Fruit fly (Drosophila melanogaster) whole organism, embryonic: ENCODE results near the gene CG42828.
A peak's percentile ranks its signal among the peaks of the same experiment; 100 is the strongest.

Source experiments
- Asciz ChIP-seq: fragments of 200-800 bp; sonication (Bioruptor generic); optimal IDR thresholded peaks from 2 replicates; lab custom pipeline; 2017; ENCODE audit warnings: missing biosample characterization, mild to moderate bottlenecking, missing genetic modification characterization, missing genetic modification reagents
- Atf6 ChIP-seq: fragments of 200-800 bp; sonication (Bioruptor generic); IDR thresholded peaks from 2 replicates; pipeline ENCODE4 v1.3.6; 2022; ENCODE audit warnings: missing biosample characterization, missing genetic modification characterization
- B-H1 ChIP-seq: fragments of 200-800 bp; sonication (Bioruptor generic); IDR thresholded peaks from 3 replicates; pipeline ENCODE4 v1.3.6; 2022; ENCODE audit warnings: missing biosample characterization, missing genetic modification characterization
- Bdp1 ChIP-seq: fragments of 200-800 bp; sonication (Bioruptor generic); optimal IDR thresholded peaks from 3 replicates; lab custom pipeline; 2016; ENCODE audit warnings: missing biosample characterization, missing genetic modification characterization
- BtbVII ChIP-seq: fragments of 200-800 bp; sonication (Bioruptor generic); optimal IDR thresholded peaks from 3 replicates; lab custom pipeline; 2017; ENCODE audit warnings: missing biosample characterization, mild to moderate bottlenecking, missing genetic modification characterization
- CG10366 ChIP-seq: fragments of 200-800 bp; sonication (Bioruptor generic); IDR thresholded peaks from 2 replicates; pipeline ENCODE4 v1.3.6; 2022; ENCODE audit warnings: missing biosample characterization, missing genetic modification characterization
- CG10431 ChIP-seq: fragments of 200-800 bp; sonication (Bioruptor generic); optimal IDR thresholded peaks from 3 replicates; lab custom pipeline; 2018; ENCODE audit warnings: missing biosample characterization, mild to moderate bottlenecking, missing genetic modification characterization
- CG10654 ChIP-seq: fragments of 200-800 bp; sonication (Bioruptor generic); optimal IDR thresholded peaks from 2 replicates; lab custom pipeline; 2016; ENCODE audit warnings: missing biosample characterization, missing genetic modification characterization
- CG11093 ChIP-seq: fragments of 200-800 bp; sonication (Bioruptor generic); IDR thresholded peaks from 3 replicates; pipeline ENCODE4 v1.3.6; 2022; ENCODE audit warnings: missing biosample characterization, missing genetic modification characterization
- CG11247 ChIP-seq: fragments of 200-800 bp; sonication (Bioruptor generic); IDR thresholded peaks from 2 replicates; pipeline ENCODE4 v1.3.6; 2022; ENCODE audit warnings: missing biosample characterization, missing genetic modification characterization
- CG11504 ChIP-seq: fragments of 200-800 bp; sonication (Bioruptor generic); optimal IDR thresholded peaks from 3 replicates; lab custom pipeline; 2019; ENCODE audit warnings: missing biosample characterization, mild to moderate bottlenecking, missing genetic modification characterization, moderate library complexity
- CG11695 ChIP-seq: fragments of 200-800 bp; sonication (Bioruptor generic); IDR thresholded peaks from 3 replicates; pipeline ENCODE4 v1.3.6; 2022; ENCODE audit warnings: missing biosample characterization, missing genetic modification characterization
- CG14667 ChIP-seq: fragments of 200-800 bp; sonication (Bioruptor generic); IDR thresholded peaks from 2 replicates; pipeline ENCODE4 v1.3.6; 2022; ENCODE audit warnings: missing biosample characterization, missing genetic modification characterization
- CG14860 ChIP-seq: fragments of 200-800 bp; sonication (Bioruptor generic); IDR thresholded peaks from 3 replicates; pipeline ENCODE4 v1.3.6; 2022; ENCODE audit warnings: missing biosample characterization, missing genetic modification characterization; ENCODE audit not compliant: partially characterized antibody
- CG16779 ChIP-seq: fragments of 200-800 bp; sonication (Bioruptor generic); IDR thresholded peaks from 2 replicates; pipeline ENCODE4 v1.3.6; 2022; ENCODE audit warnings: missing biosample characterization, missing genetic modification characterization
- CG2678 ChIP-seq: fragments of 200-800 bp; sonication (Bioruptor generic); optimal IDR thresholded peaks from 3 replicates; lab custom pipeline; 2019; ENCODE audit warnings: missing biosample characterization, mild to moderate bottlenecking, missing genetic modification characterization, moderate library complexity
- CG31365 ChIP-seq: fragments of 200-800 bp; sonication (Bioruptor generic); optimal IDR thresholded peaks from 2 replicates; lab custom pipeline; 2018; ENCODE audit warnings: missing biosample characterization, mild to moderate bottlenecking, missing genetic modification characterization
- CG32767 ChIP-seq: fragments of 200-800 bp; sonication (Bioruptor generic); IDR thresholded peaks from 2 replicates; pipeline ENCODE4 v1.3.6; 2022; ENCODE audit warnings: missing biosample characterization, missing genetic modification characterization
- CG33213 ChIP-seq: fragments of 200-800 bp; sonication (Bioruptor generic); optimal IDR thresholded peaks from 3 replicates; lab custom pipeline; 2016; ENCODE audit warnings: missing biosample characterization, missing genetic modification characterization
- CG3995 ChIP-seq: fragments of 200-800 bp; sonication (Bioruptor generic); optimal IDR thresholded peaks from 3 replicates; lab custom pipeline; 2016; ENCODE audit warnings: missing biosample characterization, missing genetic modification characterization
- CG4404 ChIP-seq: fragments of 200-800 bp; sonication (Bioruptor generic); IDR thresholded peaks from 2 replicates; pipeline ENCODE4 v1.3.6; 2022; ENCODE audit warnings: missing biosample characterization, missing genetic modification characterization
- CG4730 ChIP-seq: fragments of 200-800 bp; sonication (Bioruptor generic); IDR thresholded peaks from 2 replicates; pipeline ENCODE4 v1.3.6; 2022; ENCODE audit warnings: missing biosample characterization, missing genetic modification characterization
- D19B ChIP-seq: fragments of 200-800 bp; sonication (Bioruptor generic); optimal IDR thresholded peaks from 2 replicates; lab custom pipeline; 2017; ENCODE audit warnings: missing biosample characterization, mild to moderate bottlenecking, missing genetic modification characterization
- Dbx ChIP-seq: fragments of 200-800 bp; sonication (Bioruptor generic); IDR thresholded peaks from 3 replicates; pipeline ENCODE4 v1.3.6; 2022; ENCODE audit warnings: missing biosample characterization, missing genetic modification characterization
- Doc3 ChIP-seq: fragments of 200-800 bp; sonication (Bioruptor generic); IDR thresholded peaks from 3 replicates; pipeline ENCODE4 v1.3.6; 2022; ENCODE audit warnings: missing biosample characterization, missing genetic modification characterization; ENCODE audit not compliant: partially characterized antibody
- Hsf ChIP-seq: fragments of 200-800 bp; sonication (Bioruptor generic); optimal IDR thresholded peaks from 3 replicates; lab custom pipeline; 2016; ENCODE audit warnings: missing biosample characterization, missing genetic modification characterization
- Lpt ChIP-seq: fragments of >200 bp; optimal IDR thresholded peaks from 2 replicates; lab custom pipeline; 2018; ENCODE audit warnings: missing biosample characterization, missing genetic modification characterization
- Mad ChIP-seq: fragments of 200-800 bp; sonication (Bioruptor generic); optimal IDR thresholded peaks from 2 replicates; lab custom pipeline; 2016; ENCODE audit warnings: missing biosample characterization, missing genetic modification characterization
- Mes4 ChIP-seq: fragments of 200-800 bp; sonication (Bioruptor generic); optimal IDR thresholded peaks from 2 replicates; lab custom pipeline; 2016; ENCODE audit warnings: missing biosample characterization, missing genetic modification characterization
- Nf-YB ChIP-seq: fragments of 200-800 bp; sonication (Bioruptor generic); optimal IDR thresholded peaks from 3 replicates; lab custom pipeline; 2019; ENCODE audit warnings: missing biosample characterization, mild to moderate bottlenecking, missing genetic modification characterization, moderate library complexity
- Opbp ChIP-seq: fragments of 200-800 bp; sonication (Bioruptor generic); IDR thresholded peaks from 3 replicates; pipeline ENCODE4 v1.3.6; 2022; ENCODE audit warnings: missing biosample characterization, missing genetic modification characterization; ENCODE audit not compliant: partially characterized antibody
- bowl ChIP-seq: fragments of 200-800 bp; sonication (Bioruptor generic); IDR thresholded peaks from 2 replicates; pipeline ENCODE4 v1.3.6; 2022; ENCODE audit warnings: missing biosample characterization, missing genetic modification characterization
- cas ChIP-seq: fragments of 200-800 bp; sonication (Bioruptor generic); IDR thresholded peaks from 2 replicates; pipeline ENCODE4 v1.3.6; 2022; ENCODE audit warnings: missing biosample characterization, missing genetic modification characterization
- cato ChIP-seq: fragments of 200-800 bp; sonication (Bioruptor generic); optimal IDR thresholded peaks from 2 replicates; lab custom pipeline; 2016; ENCODE audit warnings: missing biosample characterization, missing genetic modification characterization, borderline replicate concordance
- danr ChIP-seq: fragments of 200-800 bp; sonication (Bioruptor generic); IDR thresholded peaks from 2 replicates; pipeline ENCODE4 v1.3.6; 2022; ENCODE audit warnings: missing biosample characterization, missing genetic modification characterization
- en ChIP-seq: fragments of 200-800 bp; sonication (Bioruptor generic); optimal IDR thresholded peaks from 2 replicates; lab custom pipeline; 2016; ENCODE audit warnings: missing biosample characterization, missing genetic modification characterization
- eyg ChIP-seq: fragments of 200-800 bp; sonication (Bioruptor generic); optimal IDR thresholded peaks from 3 replicates; lab custom pipeline; 2016; ENCODE audit warnings: missing biosample characterization, missing genetic modification characterization
- fru ChIP-seq: fragments of >200 bp; optimal IDR thresholded peaks from 2 replicates; lab custom pipeline; 2017
- ftz-f1 ChIP-seq: fragments of 200-800 bp; sonication (Bioruptor generic); optimal IDR thresholded peaks from 2 replicates; lab custom pipeline; 2016; ENCODE audit warnings: missing biosample characterization, missing genetic modification characterization
- gfzf ChIP-seq: fragments of 200-800 bp; sonication (Bioruptor generic); optimal IDR thresholded peaks from 2 replicates; lab custom pipeline; 2016; ENCODE audit warnings: missing biosample characterization, mild to moderate bottlenecking, missing genetic modification characterization, moderate library complexity
- gsb ChIP-seq: fragments of 200-800 bp; sonication (Bioruptor generic); IDR thresholded peaks from 2 replicates; pipeline ENCODE4 v1.3.6; 2022; ENCODE audit warnings: missing biosample characterization, missing genetic modification characterization
- gsb-n ChIP-seq: fragments of 200-800 bp; sonication (Bioruptor generic); optimal IDR thresholded peaks from 3 replicates; lab custom pipeline; 2018; ENCODE audit warnings: missing biosample characterization, mild to moderate bottlenecking, missing genetic modification characterization
- hb ChIP-seq: fragments of 200-800 bp; sonication (Bioruptor generic); IDR thresholded peaks from 3 replicates; pipeline ENCODE4 v1.3.6; 2022; ENCODE audit warnings: missing biosample characterization, missing genetic modification characterization; ENCODE audit not compliant: partially characterized antibody
- hbn ChIP-seq: fragments of 200-800 bp; sonication (Bioruptor generic); IDR thresholded peaks from 2 replicates; pipeline ENCODE4 v1.3.6; 2022; ENCODE audit warnings: missing biosample characterization, missing genetic modification characterization; ENCODE audit not compliant: partially characterized antibody
- nau ChIP-seq: fragments of 200-800 bp; sonication (Bioruptor generic); optimal IDR thresholded peaks from 3 replicates; lab custom pipeline; 2017; ENCODE audit warnings: missing biosample characterization, mild to moderate bottlenecking, missing genetic modification characterization, missing genetic modification reagents
- psq ChIP-seq: fragments of 200-800 bp; sonication (Bioruptor generic); optimal IDR thresholded peaks from 2 replicates; lab custom pipeline; 2017; ENCODE audit warnings: missing biosample characterization, missing genetic modification characterization
- ro ChIP-seq: fragments of 200-800 bp; sonication (Bioruptor generic); IDR thresholded peaks from 2 replicates; pipeline ENCODE4 v1.3.6; 2022; ENCODE audit warnings: missing biosample characterization, missing genetic modification characterization
- tap ChIP-seq: fragments of 200-800 bp; optimal IDR thresholded peaks from 3 replicates; lab custom pipeline; 2019; ENCODE audit warnings: missing biosample characterization, mild to moderate bottlenecking, missing genetic modification characterization, moderate library complexity
- tup ChIP-seq: fragments of 200-800 bp; sonication (Bioruptor generic); optimal IDR thresholded peaks from 2 replicates; lab custom pipeline; 2016; ENCODE audit warnings: missing biosample characterization, mild to moderate bottlenecking, missing genetic modification characterization, moderate library complexity
- tx ChIP-seq: fragments of 200-800 bp; sonication (Bioruptor generic); optimal IDR thresholded peaks from 2 replicates; lab custom pipeline; 2016; ENCODE audit warnings: missing biosample characterization, missing genetic modification characterization
- vnd ChIP-seq: fragments of 200-800 bp; sonication (Bioruptor generic); IDR thresholded peaks from 3 replicates; pipeline ENCODE4 v1.3.6; 2022; ENCODE audit warnings: missing biosample characterization, missing genetic modification characterization; ENCODE audit not compliant: partially characterized antibody

Gene CG42828

dm6 chr3R:23347432-23348305 is 25.8 kb upstream of the CG42828 start, which contains the start of gene PolE1 (continued):
- peak; percentile 48; the same call in 1 of the 3 replicates for TF ChIP-seq Opbp (GFP tag; lab: Robert Waterston, UW)
- peak; percentile 11 for TF ChIP-seq CG11504
- no peak for TF ChIP-seq hbn (GFP tag; lab: Robert Waterston, UW)
- no peak for TF ChIP-seq bowl (GFP tag; lab: Robert Waterston, UW)
- TF ChIP-seq gsb-n (tag; lab: Kevin White, UChicago), result no peak
- TF ChIP-seq CG10654 (GFP tag; lab: Kevin White, UChicago), result no peak
- no peak for TF ChIP-seq fru (lab: Kevin White, UChicago)
- no peak for TF ChIP-seq CG11093
- no peak for TF ChIP-seq ro
- no peak for TF ChIP-seq CG11247 (GFP tag; lab: Robert Waterston, UW)
- TF ChIP-seq CG32767 (GFP tag; lab: Robert Waterston, UW), result no peak
- TF ChIP-seq CG4730 (GFP tag; lab: Robert Waterston, UW), result no peak
- no peak for TF ChIP-seq Atf6 (GFP tag; lab: Robert Waterston, UW)
- no peak for TF ChIP-seq CG10366 (GFP tag; lab: Robert Waterston, UW)
- TF ChIP-seq vnd (GFP tag; lab: Robert Waterston, UW), result no peak
- TF ChIP-seq tup (GFP tag; lab: Kevin White, UChicago), result no peak
- no peak for TF ChIP-seq hb
- TF ChIP-seq en (GFP tag; lab: Kevin White, UChicago), result no peak
- no peak for TF ChIP-seq danr (GFP tag; lab: Robert Waterston, UW)
- no peak for TF ChIP-seq ftz-f1 (GFP tag; lab: Kevin White, UChicago)
- TF ChIP-seq tap (tag; lab: Kevin White, UChicago), result no peak
- no peak for TF ChIP-seq Dbx
- no peak for TF ChIP-seq tx
- TF ChIP-seq CG14860 (GFP tag; lab: Robert Waterston, UW), result no peak
- TF ChIP-seq nau (GFP tag; lab: Kevin White, UChicago), result no peak
- no peak for TF ChIP-seq Lpt (GFP tag; lab: Kevin White, UChicago)
- TF ChIP-seq CG33213, result no peak
- TF ChIP-seq CG2678, result no peak
- no peak for TF ChIP-seq CG3995 (GFP tag; lab: Kevin White, UChicago)
- no peak for TF ChIP-seq Mes4 (GFP tag; lab: Kevin White, UChicago)
- TF ChIP-seq CG11695 (GFP tag; lab: Robert Waterston, UW), result no peak
- no peak for TF ChIP-seq Nf-YB
- no peak for TF ChIP-seq D19B (GFP tag; lab: Kevin White, UChicago)
- no peak for TF ChIP-seq eyg (GFP tag; lab: Kevin White, UChicago)
- no peak for TF ChIP-seq BtbVII (GFP tag; lab: Kevin White, UChicago)
- TF ChIP-seq B-H1 (GFP tag; lab: Robert Waterston, UW), result no peak
- TF ChIP-seq Hsf (GFP tag; lab: Kevin White, UChicago), result no peak
- no peak for TF ChIP-seq cas
- TF ChIP-seq Bdp1 (GFP tag; lab: Kevin White, UChicago), result no peak
- TF ChIP-seq CG14667 (GFP tag; lab: Robert Waterston, UW), result no peak
- TF ChIP-seq CG4404 (GFP tag; lab: Robert Waterston, UW), result no peak
- no peak for TF ChIP-seq cato (GFP tag; lab: Kevin White, UChicago)
- TF ChIP-seq psq (GFP tag; lab: Kevin White, UChicago), result no peak
- TF ChIP-seq CG10431, result no peak
- no peak for TF ChIP-seq CG16779 (GFP tag; lab: Robert Waterston, UW)
- TF ChIP-seq gsb (GFP tag; lab: Robert Waterston, UW), result no peak
- no peak for TF ChIP-seq CG31365 (tag; lab: Kevin White, UChicago)
- TF ChIP-seq Mad (GFP tag; lab: Kevin White, UChicago), result peak; percentile 2
- TF ChIP-seq Doc3 (GFP tag; lab: Robert Waterston, UW), result no peak; the same call in 2 of the 3 replicates
- TF ChIP-seq Asciz (GFP tag; lab: Kevin White, UChicago), result peak; percentile 3
- TF ChIP-seq gfzf, result peak; percentile 83
